Worm (Caenorhabditis elegans): ENCODE results near the gene gst-26.

The gst-26 gene

ce11 chrII:15164453-15164852 is at the start of gene gst-26:
TSS of gene gst-26 (minus strand) at chrII:15164553.
- TF ChIP-seq nfya-1 (tag; optimal IDR thresholded peaks at IDR 0.05; ENCODE audit: insufficient read depth): no peak
- TF ChIP-seq elt-2 (tag; optimal IDR thresholded peaks at IDR 0.05): peak; percentile 26
- no peak for TF ChIP-seq sea-2 (GFP tag; optimal IDR thresholded peaks at IDR 0.05)
- TF ChIP-seq unc-39 (tag; optimal IDR thresholded peaks at IDR 0.05): no peak
- TF ChIP-seq R02D3.7 (tag; optimal IDR thresholded peaks at IDR 0.05): no peak

ce11 chrII:15213732-15214131 is 49.4 kb upstream of the gst-26 start:
- peak; percentile 45 for TF ChIP-seq nhr-23 (tag; optimal IDR thresholded peaks at IDR 0.05)
- TF ChIP-seq elt-1 (tag; optimal IDR thresholded peaks at IDR 0.05): peak; percentile 96
- TF ChIP-seq sea-2 (GFP tag; optimal IDR thresholded peaks at IDR 0.05): no peak

ce11 chrII:15212260-15212914 is 48.0 kb upstream of the gst-26 start:
- TF ChIP-seq unc-39 (tag; optimal IDR thresholded peaks at IDR 0.05): no peak
- TF ChIP-seq snpc-4 (tag; optimal IDR thresholded peaks at IDR 0.05): no peak
- TF ChIP-seq ceh-28 (tag; optimal IDR thresholded peaks at IDR 0.05): peak; percentile 10
- TF ChIP-seq elt-1 (tag; optimal IDR thresholded peaks at IDR 0.05): no peak
- TF ChIP-seq eor-1 (tag; optimal IDR thresholded peaks at IDR 0.05): no peak
- TF ChIP-seq ceh-82 (tag; optimal IDR thresholded peaks at IDR 0.05): no peak
- TF ChIP-seq nhr-43 (tag; optimal IDR thresholded peaks at IDR 0.05; ENCODE audit: poor library complexity, severe bottlenecking): no peak
- TF ChIP-seq jun-1 (tag; optimal IDR thresholded peaks at IDR 0.05): peak; percentile 1
- TF ChIP-seq nhr-25 (tag; optimal IDR thresholded peaks at IDR 0.05): peak; percentile 82
- no peak for TF ChIP-seq mdl-1 (tag; optimal IDR thresholded peaks at IDR 0.05)
- no peak for TF ChIP-seq lin-15B (tag; optimal IDR thresholded peaks at IDR 0.05)
- TF ChIP-seq fkh-2 (tag; optimal IDR thresholded peaks at IDR 0.05): no peak
- TF ChIP-seq mml-1 (tag; optimal IDR thresholded peaks at IDR 0.05): no peak
- TF ChIP-seq hmg-11 (tag; optimal IDR thresholded peaks at IDR 0.05): peak; percentile 21
- no peak for TF ChIP-seq pqm-1 (tag; optimal IDR thresholded peaks at IDR 0.05)
- TF ChIP-seq nhr-237 (tag; optimal IDR thresholded peaks at IDR 0.05): no peak
- no peak for TF ChIP-seq nhr-67 (tag; optimal IDR thresholded peaks at IDR 0.05)
- no peak for TF ChIP-seq egl-5 (tag; optimal IDR thresholded peaks at IDR 0.05)
- no peak for TF ChIP-seq nhr-77 (tag; optimal IDR thresholded peaks at IDR 0.05)
- no peak for TF ChIP-seq nhr-28 (tag; optimal IDR thresholded peaks at IDR 0.05)
- TF ChIP-seq unc-62 (GFP tag; optimal IDR thresholded peaks at IDR 0.05): no peak
- TF ChIP-seq sea-2 (GFP tag; optimal IDR thresholded peaks at IDR 0.05): no peak
- no peak for TF ChIP-seq fkh-10 (GFP tag; optimal IDR thresholded peaks at IDR 0.05)
- TF ChIP-seq aly-2 (tag; optimal IDR thresholded peaks at IDR 0.05): no peak
- peak; percentile 30 for TF ChIP-seq pha-4 (tag; optimal IDR thresholded peaks at IDR 0.05)
- TF ChIP-seq zag-1 (tag; optimal IDR thresholded peaks at IDR 0.05): no peak
- TF ChIP-seq elt-3 (tag; optimal IDR thresholded peaks at IDR 0.05): no peak
- no peak for TF ChIP-seq nhr-11 (tag; optimal IDR thresholded peaks at IDR 0.05)
- TF ChIP-seq ZK546.5 (tag; optimal IDR thresholded peaks at IDR 0.05): no peak
- no peak for TF ChIP-seq fos-1 (tag; optimal IDR thresholded peaks at IDR 0.05)
- TF ChIP-seq lsy-12 (tag; optimal IDR thresholded peaks at IDR 0.05): no peak
- TF ChIP-seq ama-1 (optimal IDR thresholded peaks at IDR 0.05): peak; percentile 17
- no peak for TF ChIP-seq ztf-11 (tag; optimal IDR thresholded peaks at IDR 0.05)
- no peak for TF ChIP-seq ceh-9 (tag; optimal IDR thresholded peaks at IDR 0.05)
- TF ChIP-seq nhr-76 (tag; optimal IDR thresholded peaks at IDR 0.05): no peak
- peak; percentile 2 for TF ChIP-seq lin-39 (tag; optimal IDR thresholded peaks at IDR 0.05)
- TF ChIP-seq skn-1 (tag; optimal IDR thresholded peaks at IDR 0.05): no peak
- peak; percentile 8 for TF ChIP-seq nfya-1 (tag; optimal IDR thresholded peaks at IDR 0.05; ENCODE audit: insufficient read depth)
- peak; percentile 32 for TF ChIP-seq nhr-23 (tag; optimal IDR thresholded peaks at IDR 0.05)
- no peak for TF ChIP-seq egl-27 (tag; optimal IDR thresholded peaks at IDR 0.05)
- no peak for TF ChIP-seq nhr-12 (tag; optimal IDR thresholded peaks at IDR 0.05)
- TF ChIP-seq elt-2 (tag; optimal IDR thresholded peaks at IDR 0.05): no peak
- no peak for TF ChIP-seq ceh-16 (tag; optimal IDR thresholded peaks at IDR 0.05)

Data from whole organism, L3 larva.